Fruit fly (Drosophila melanogaster): Measurements from ENCODE around the gene CG13075.

DNA sequence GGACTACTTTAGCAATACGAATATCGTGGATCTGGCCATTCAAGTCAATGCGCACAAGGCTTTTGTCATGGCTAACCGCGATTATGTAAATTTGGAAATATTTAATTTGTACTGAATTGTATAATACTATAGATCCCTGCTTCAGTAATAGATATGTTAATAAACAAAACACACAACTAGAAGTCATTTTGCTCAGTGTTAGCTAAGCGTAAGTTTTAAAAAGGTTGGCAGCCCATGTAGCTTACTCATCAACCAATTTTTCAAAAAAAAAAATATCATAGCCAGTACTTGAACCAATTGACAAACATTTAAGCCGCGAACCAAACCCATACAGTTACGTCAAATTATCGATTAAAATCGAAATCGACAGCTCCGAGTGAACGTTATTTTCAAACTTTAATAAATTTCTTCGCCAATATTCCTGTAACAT, 46.7 kb upstream of the CG13075 start:
- TF ChIP-seq usp (GFP tag; optimal IDR thresholded peaks at IDR 0.05): no peak
- TF ChIP-seq EcR (GFP tag; optimal IDR thresholded peaks at IDR 0.05): no peak
